Worm (Caenorhabditis elegans): ENCODE measurements around the gene R10E4.6.

DNA sequence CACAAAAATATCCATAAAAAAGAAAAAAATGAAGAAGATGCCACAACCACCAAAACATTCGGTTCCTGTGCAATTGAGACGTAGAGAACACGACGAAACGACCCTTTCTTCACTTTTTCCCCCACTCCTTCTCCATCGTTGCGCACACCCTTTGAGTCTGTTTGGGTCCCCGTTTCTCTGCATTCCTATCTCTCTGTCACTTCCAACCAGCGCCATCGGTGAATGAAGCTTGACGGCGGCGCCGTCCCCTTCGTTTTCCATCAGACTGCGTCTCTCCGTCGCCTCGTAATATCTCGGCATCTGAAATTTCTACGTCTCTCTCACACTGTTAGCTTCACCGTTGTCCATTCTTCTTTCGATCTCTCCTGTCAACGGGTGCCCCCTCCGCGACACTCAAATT is 42.4 kb downstream of the R10E4.6 start:
- TF ChIP-seq Y79H2A.3 (GFP tag; conservative IDR thresholded peaks at IDR 0.05) (no peak), ztf-3 (GFP tag; optimal IDR thresholded peaks at IDR 0.05) (no peak), rec-8 (tag; optimal IDR thresholded peaks at IDR 0.05) (no peak), let-526 (GFP tag; IDR thresholded peaks at IDR 0.05) (no peak)

All from whole organism, young adult.